Fruit fly (Drosophila melanogaster) whole organism, embryonic: ENCODE data around the gene DIP2.

Experiments used
- Aef1 ChIP-seq: fragments of 200-800 bp; sonication (Bioruptor generic); IDR thresholded peaks from 3 replicates; pipeline ENCODE4 v1.3.6; 2022; ENCODE audit warnings: missing biosample characterization, missing genetic modification characterization
- CG10462 ChIP-seq: fragments of 200-800 bp; sonication (Bioruptor generic); optimal IDR thresholded peaks from 2 replicates; lab custom pipeline; 2016; ENCODE audit warnings: missing biosample characterization, missing genetic modification characterization
- CG10654 ChIP-seq: fragments of 200-800 bp; sonication (Bioruptor generic); optimal IDR thresholded peaks from 2 replicates; lab custom pipeline; 2016; ENCODE audit warnings: missing biosample characterization, missing genetic modification characterization
- CG11456 ChIP-seq: fragments of 200-800 bp; sonication (Bioruptor generic); IDR thresholded peaks from 3 replicates; pipeline ENCODE4 v1.3.6; 2022; ENCODE audit warnings: missing biosample characterization, missing genetic modification characterization
- CG14014 ChIP-seq: fragments of 200-800 bp; sonication (Bioruptor generic); IDR thresholded peaks from 2 replicates; pipeline ENCODE4 v1.3.6; 2022; ENCODE audit warnings: missing biosample characterization, missing genetic modification characterization
- CG15269 ChIP-seq: fragments of 200-800 bp; sonication (Bioruptor generic); optimal IDR thresholded peaks from 2 replicates; lab custom pipeline; 2018; ENCODE audit warnings: missing biosample characterization, mild to moderate bottlenecking, missing genetic modification characterization, moderate library complexity
- CG1647 ChIP-seq: fragments of 200-800 bp; sonication (Bioruptor generic); optimal IDR thresholded peaks from 3 replicates; lab custom pipeline; 2016; ENCODE audit warnings: missing biosample characterization, missing genetic modification characterization
- CG17361 ChIP-seq: fragments of 200-800 bp; sonication (Bioruptor generic); IDR thresholded peaks from 3 replicates; pipeline ENCODE4 v1.3.6; 2022; ENCODE audit warnings: missing biosample characterization, missing genetic modification characterization
- CG1832 ChIP-seq: fragments of 200-800 bp; sonication (Bioruptor generic); optimal IDR thresholded peaks from 2 replicates; lab custom pipeline; 2017; ENCODE audit warnings: missing biosample characterization, mild to moderate bottlenecking, missing genetic modification characterization, inconsistent platforms
- CG18476 ChIP-seq: fragments of 200-800 bp; sonication (Bioruptor generic); optimal IDR thresholded peaks from 2 replicates; lab custom pipeline; 2016; ENCODE audit warnings: missing biosample characterization, mild to moderate bottlenecking, missing genetic modification characterization
- CG2875 ChIP-seq: fragments of 200-800 bp; sonication (Bioruptor generic); optimal IDR thresholded peaks from 2 replicates; lab custom pipeline; 2017; ENCODE audit warnings: missing biosample characterization, mild to moderate bottlenecking, missing genetic modification characterization, missing genetic modification reagents
- CG4404 ChIP-seq: fragments of 200-800 bp; sonication (Bioruptor generic); IDR thresholded peaks from 2 replicates; pipeline ENCODE4 v1.3.6; 2022; ENCODE audit warnings: missing biosample characterization, missing genetic modification characterization
- CG5953 ChIP-seq: fragments of 200-800 bp; sonication (Bioruptor generic); IDR thresholded peaks from 2 replicates; pipeline ENCODE4 v1.3.6; 2022; ENCODE audit warnings: missing biosample characterization, missing genetic modification characterization
- CG6175 ChIP-seq: fragments of 200-800 bp; sonication (Bioruptor generic); IDR thresholded peaks from 3 replicates; pipeline ENCODE4 v1.3.6; 2022; ENCODE audit warnings: missing biosample characterization, missing genetic modification characterization
- CG7987 ChIP-seq: fragments of 200-800 bp; sonication (Bioruptor generic); optimal IDR thresholded peaks from 2 replicates; lab custom pipeline; 2018; ENCODE audit warnings: missing biosample characterization, mild to moderate bottlenecking, missing genetic modification characterization, moderate library complexity
- CG8388 ChIP-seq: fragments of 200-800 bp; sonication (Bioruptor generic); optimal IDR thresholded peaks from 2 replicates; lab custom pipeline; 2019; ENCODE audit warnings: missing biosample characterization, mild to moderate bottlenecking, missing genetic modification characterization, moderate library complexity
- CG9609 ChIP-seq: fragments of 200-800 bp; sonication (Bioruptor generic); optimal IDR thresholded peaks from 3 replicates; lab custom pipeline; 2016; ENCODE audit warnings: missing biosample characterization, missing genetic modification characterization
- Dad ChIP-seq: fragments of 200-800 bp; sonication (Bioruptor generic); optimal IDR thresholded peaks from 3 replicates; lab custom pipeline; 2016; ENCODE audit warnings: missing biosample characterization, missing genetic modification characterization
- Dp ChIP-seq: fragments of 200-800 bp; sonication (Bioruptor generic); optimal IDR thresholded peaks from 2 replicates; lab custom pipeline; 2018; ENCODE audit warnings: missing biosample characterization, mild to moderate bottlenecking, missing genetic modification characterization, moderate library complexity
- Elba2 ChIP-seq: fragments of 200-800 bp; sonication (Bioruptor generic); optimal IDR thresholded peaks from 3 replicates; lab custom pipeline; 2016; ENCODE audit warnings: missing biosample characterization, missing genetic modification characterization
- Ets97D ChIP-seq: fragments of 200-800 bp; sonication (Bioruptor generic); optimal IDR thresholded peaks from 3 replicates; lab custom pipeline; 2016; ENCODE audit warnings: missing biosample characterization, missing genetic modification characterization
- Fer2 ChIP-seq: fragments of 200-800 bp; sonication (Bioruptor generic); optimal IDR thresholded peaks from 2 replicates; lab custom pipeline; 2018; ENCODE audit warnings: missing biosample characterization, mild to moderate bottlenecking, missing genetic modification characterization, moderate library complexity
- HHEX ChIP-seq: fragments of 200-800 bp; sonication (Bioruptor generic); optimal IDR thresholded peaks from 3 replicates; lab custom pipeline; 2017; ENCODE audit warnings: missing biosample characterization, mild to moderate bottlenecking, missing genetic modification characterization, missing genetic modification reagents
- HLHmδ ChIP-seq: fragments of 200-800 bp; sonication (Bioruptor generic); optimal IDR thresholded peaks from 2 replicates; lab custom pipeline; 2018; ENCODE audit warnings: missing biosample characterization, mild to moderate bottlenecking, missing genetic modification characterization, moderate library complexity
- Hr39 ChIP-seq: fragments of >200 bp; optimal IDR thresholded peaks from 2 replicates; lab custom pipeline; 2017
- Neu2 ChIP-seq: fragments of 200-800 bp; sonication (Bioruptor generic); optimal IDR thresholded peaks from 3 replicates; lab custom pipeline; 2016; ENCODE audit warnings: missing biosample characterization, missing genetic modification characterization, borderline replicate concordance
- Nf-YC ChIP-seq: fragments of 200-800 bp; optimal IDR thresholded peaks from 3 replicates; lab custom pipeline; 2019; ENCODE audit warnings: missing biosample characterization, mild to moderate bottlenecking, missing genetic modification characterization, moderate library complexity
- NfI ChIP-seq: fragments of 200-800 bp; sonication (Bioruptor generic); optimal IDR thresholded peaks from 3 replicates; lab custom pipeline; 2018; ENCODE audit warnings: missing biosample characterization, mild to moderate bottlenecking, missing genetic modification characterization, moderate library complexity
- Rfx ChIP-seq: fragments of 200-800 bp; sonication (Bioruptor generic); IDR thresholded peaks from 2 replicates; pipeline ENCODE4 v1.3.6; 2022; ENCODE audit warnings: missing biosample characterization, missing genetic modification characterization
- Side ChIP-seq: fragments of 200-800 bp; sonication (Bioruptor generic); optimal IDR thresholded peaks from 2 replicates; lab custom pipeline; 2016; ENCODE audit warnings: missing biosample characterization, missing genetic modification characterization
- Usf ChIP-seq: fragments of 200-800 bp; sonication (Bioruptor generic); optimal IDR thresholded peaks from 2 replicates; lab custom pipeline; 2017; ENCODE audit warnings: missing genotype, missing biosample characterization, missing genetic modification characterization
- aop ChIP-seq: fragments of 200-800 bp; sonication (Bioruptor generic); IDR thresholded peaks from 2 replicates; pipeline ENCODE4 v1.3.6; 2022; ENCODE audit warnings: missing biosample characterization, missing genetic modification characterization
- bab2 ChIP-seq: fragments of 200-800 bp; sonication (Bioruptor generic); optimal IDR thresholded peaks from 2 replicates; lab custom pipeline; 2016; ENCODE audit warnings: missing biosample characterization, missing genetic modification characterization
- btn ChIP-seq: fragments of 200-800 bp; sonication (Bioruptor generic); optimal IDR thresholded peaks from 2 replicates; lab custom pipeline; 2016; ENCODE audit warnings: missing biosample characterization, missing genetic modification characterization
- cato ChIP-seq: fragments of 200-800 bp; sonication (Bioruptor generic); optimal IDR thresholded peaks from 2 replicates; lab custom pipeline; 2016; ENCODE audit warnings: missing biosample characterization, missing genetic modification characterization, borderline replicate concordance
- croc ChIP-seq: fragments of 200-800 bp; sonication (Bioruptor generic); conservative IDR thresholded peaks from 3 replicates; pipeline ENCODE4 v1.3.6; 2022; ENCODE audit warnings: missing biosample characterization, missing genetic modification characterization
- crp ChIP-seq, 2 experiments: fragments of 200-800 bp; sonication (Bioruptor generic); optimal IDR thresholded peaks; 2 replicates in 1 of 2; 3 replicates in 1 of 2; lab custom pipeline; 2017; ENCODE audit warnings: missing biosample characterization in 2 of 2, missing genetic modification characterization in 2 of 2, mild to moderate bottlenecking in 1 of 2, moderate library complexity in 1 of 2
- esg ChIP-seq: fragments of 200-800 bp; sonication (Bioruptor generic); conservative IDR thresholded peaks from 2 replicates; pipeline ENCODE4 v1.3.6; 2022; ENCODE audit warnings: missing biosample characterization, missing genetic modification characterization
- jumu ChIP-seq: fragments of 200-800 bp; sonication (Bioruptor generic); optimal IDR thresholded peaks from 3 replicates; lab custom pipeline; 2016; ENCODE audit warnings: missing biosample characterization, missing genetic modification characterization
- knrl ChIP-seq: fragments of 200-800 bp; sonication (Bioruptor generic); IDR thresholded peaks from 3 replicates; pipeline ENCODE4 v1.3.6; 2022; ENCODE audit warnings: missing biosample characterization, missing genetic modification characterization; ENCODE audit not compliant: partially characterized antibody
- lilli ChIP-seq: fragments of 200-800 bp; sonication (Bioruptor generic); optimal IDR thresholded peaks from 3 replicates; lab custom pipeline; 2016; ENCODE audit warnings: missing biosample characterization, missing genetic modification characterization
- mirr ChIP-seq: fragments of 200-800 bp; sonication (Bioruptor generic); optimal IDR thresholded peaks from 3 replicates; lab custom pipeline; 2018; ENCODE audit warnings: missing biosample characterization, mild to moderate bottlenecking, missing genetic modification characterization
- otp ChIP-seq: fragments of 200-800 bp; sonication (Bioruptor generic); IDR thresholded peaks from 3 replicates; pipeline ENCODE4, ENCODE4 v1.3.6; 2022; ENCODE audit warnings: missing biosample characterization, missing genetic modification characterization
- p53 ChIP-seq: fragments of 200-800 bp; sonication (Bioruptor generic); optimal IDR thresholded peaks from 2 replicates; lab custom pipeline; 2016; ENCODE audit warnings: missing biosample characterization, missing genetic modification characterization
- pnt ChIP-seq: fragments of 200-800 bp; sonication (Bioruptor generic); optimal IDR thresholded peaks from 3 replicates; lab custom pipeline; 2016; ENCODE audit warnings: missing biosample characterization, missing genetic modification characterization
- pros ChIP-seq: fragments of 200-800 bp; sonication (Bioruptor generic); optimal IDR thresholded peaks from 3 replicates; lab custom pipeline; 2019; ENCODE audit warnings: missing biosample characterization, mild to moderate bottlenecking, missing genetic modification characterization, moderate library complexity
- salm ChIP-seq: fragments of 200-800 bp; sonication (Bioruptor generic); optimal IDR thresholded peaks from 2 replicates; lab custom pipeline; 2018; ENCODE audit warnings: missing biosample characterization, mild to moderate bottlenecking, missing genetic modification characterization
- sima ChIP-seq: fragments of 200-800 bp; sonication (Bioruptor generic); optimal IDR thresholded peaks from 2 replicates; lab custom pipeline; 2016; ENCODE audit warnings: missing biosample characterization, missing genetic modification characterization
- slp2 ChIP-seq: fragments of 200-800 bp; sonication (Bioruptor generic); optimal IDR thresholded peaks from 2 replicates; lab custom pipeline; 2016; ENCODE audit warnings: missing biosample characterization, missing genetic modification characterization
- tgo ChIP-seq: fragments of 200-800 bp; sonication (Bioruptor generic); IDR thresholded peaks from 3 replicates; pipeline ENCODE4 v1.3.6; 2022; ENCODE audit warnings: missing biosample characterization, missing genetic modification characterization
- vnd ChIP-seq: fragments of 200-800 bp; sonication (Bioruptor generic); IDR thresholded peaks from 3 replicates; pipeline ENCODE4 v1.3.6; 2022; ENCODE audit warnings: missing biosample characterization, missing genetic modification characterization; ENCODE audit not compliant: partially characterized antibody

The DIP2 gene

DNA sequence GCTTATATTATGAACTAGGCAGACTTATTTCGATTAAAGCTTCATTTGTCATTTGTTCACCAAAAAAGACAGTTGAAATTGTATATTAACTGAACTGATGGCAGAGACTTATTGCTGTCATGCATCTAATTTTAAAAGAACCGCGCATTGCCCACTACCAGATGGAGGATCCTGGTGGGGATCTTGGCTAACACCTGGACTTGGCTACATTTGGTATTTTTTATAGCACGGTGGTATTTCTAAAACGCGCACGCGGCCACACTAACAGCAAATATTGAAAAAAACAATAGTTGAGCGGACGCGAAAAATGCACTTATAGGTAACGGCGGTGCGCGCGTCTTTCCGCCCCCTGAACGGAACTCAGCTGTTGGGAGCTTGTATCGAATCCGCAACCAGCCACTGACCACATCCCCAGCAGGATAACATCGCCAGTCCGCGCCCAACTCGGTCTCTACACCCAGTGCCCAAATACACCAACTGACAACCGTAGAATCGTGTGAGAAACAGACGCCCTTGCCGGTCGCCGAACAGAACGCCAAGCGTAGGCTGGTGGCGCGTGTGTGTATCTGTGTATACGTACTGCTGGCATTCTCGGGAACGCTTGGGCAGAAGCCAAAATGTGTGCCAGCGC lies 34.5 kb upstream of the DIP2 start (continued):
- no peak for TF ChIP-seq vnd (GFP tag; lab: Robert Waterston, UW)
- no peak for TF ChIP-seq cato (GFP tag; lab: Kevin White, UChicago)
- no peak for TF ChIP-seq CG5953
- TF ChIP-seq knrl (GFP tag; lab: Robert Waterston, UW) = peak; percentile 42; the same call in 2 of the 3 replicates
- peak; percentile 47 for TF ChIP-seq jumu
- TF ChIP-seq crp (GFP tag; optimal IDR thresholded peaks at IDR 0.05; lab: Kevin White, UChicago) = peak; percentile 46 to 87
- TF ChIP-seq CG4404 (GFP tag; lab: Robert Waterston, UW) = no peak
- no peak for TF ChIP-seq CG10654 (GFP tag; lab: Kevin White, UChicago)
- peak; percentile 93 for TF ChIP-seq Dp (GFP tag; lab: Kevin White, UChicago)
- no peak for TF ChIP-seq pros (GFP tag; lab: Kevin White, UChicago)
- no peak for TF ChIP-seq sima
- no peak for TF ChIP-seq Fer2
- no peak for TF ChIP-seq aop
- no peak for TF ChIP-seq mirr (GFP tag; lab: Kevin White, UChicago)
- TF ChIP-seq CG1832 (GFP tag; lab: Kevin White, UChicago) = no peak
- no peak for TF ChIP-seq Usf (GFP tag; lab: Kevin White, UChicago)
- no peak for TF ChIP-seq CG15269 (tag; lab: Kevin White, UChicago)
- no peak for TF ChIP-seq pnt
- no peak for TF ChIP-seq CG8388
- TF ChIP-seq CG18476 = no peak
- TF ChIP-seq lilli = no peak
- TF ChIP-seq CG6175 (GFP tag; lab: Robert Waterston, UW) = no peak
- TF ChIP-seq HHEX (GFP tag; lab: Kevin White, UChicago) = no peak
- peak; percentile 11 for TF ChIP-seq Nf-YC (tag; lab: Kevin White, UChicago)
- no peak for TF ChIP-seq p53
- no peak for TF ChIP-seq Aef1 (GFP tag; lab: Robert Waterston, UW)
- no peak for TF ChIP-seq croc (GFP tag; lab: Robert Waterston, UW)
- TF ChIP-seq CG11456 = no peak
- no peak for TF ChIP-seq btn
- peak; percentile 40; the same call in 1 of the 3 replicates for TF ChIP-seq CG17361
- TF ChIP-seq Neu2 (GFP tag; lab: Kevin White, UChicago) = peak; percentile 34
- TF ChIP-seq Ets97D (GFP tag; lab: Kevin White, UChicago) = peak; percentile 71
- TF ChIP-seq NfI (GFP tag; lab: Kevin White, UChicago) = no peak
- TF ChIP-seq Side (GFP tag; lab: Kevin White, UChicago) = peak; percentile 3
- TF ChIP-seq CG14014 (GFP tag; lab: Robert Waterston, UW) = peak; percentile 31; the same call in 1 of the 2 replicates
- no peak for TF ChIP-seq CG10462 (GFP tag; lab: Kevin White, UChicago)
- no peak for TF ChIP-seq slp2
- TF ChIP-seq Elba2 (GFP tag; lab: Kevin White, UChicago) = peak; percentile 59
- no peak for TF ChIP-seq otp (GFP tag; lab: Robert Waterston, UW)
- TF ChIP-seq Hr39 (lab: Kevin White, UChicago) = no peak
- no peak for TF ChIP-seq CG1647 (GFP tag; lab: Kevin White, UChicago)
- no peak for TF ChIP-seq esg
- TF ChIP-seq CG2875 (GFP tag; lab: Kevin White, UChicago) = no peak
- peak; percentile 38 for TF ChIP-seq CG7987 (GFP tag; lab: Kevin White, UChicago)
- no peak for TF ChIP-seq salm (tag; lab: Kevin White, UChicago)
- TF ChIP-seq Dad (GFP tag; lab: Kevin White, UChicago) = no peak
- no peak for TF ChIP-seq bab2
- TF ChIP-seq HLHmδ (GFP tag; lab: Kevin White, UChicago) = no peak
- TF ChIP-seq CG9609 (GFP tag; lab: Kevin White, UChicago) = no peak
- no peak for TF ChIP-seq tgo (GFP tag; lab: Robert Waterston, UW)
- TF ChIP-seq Rfx (GFP tag; lab: Robert Waterston, UW) = no peak; the same call in 1 of the 2 replicates
